Fruit fly (Drosophila melanogaster): ENCODE measurements around the gene eIF2beta.
A peak's percentile ranks its signal among the peaks of the same experiment; 100 is the strongest.

Gene eIF2beta

DNA sequence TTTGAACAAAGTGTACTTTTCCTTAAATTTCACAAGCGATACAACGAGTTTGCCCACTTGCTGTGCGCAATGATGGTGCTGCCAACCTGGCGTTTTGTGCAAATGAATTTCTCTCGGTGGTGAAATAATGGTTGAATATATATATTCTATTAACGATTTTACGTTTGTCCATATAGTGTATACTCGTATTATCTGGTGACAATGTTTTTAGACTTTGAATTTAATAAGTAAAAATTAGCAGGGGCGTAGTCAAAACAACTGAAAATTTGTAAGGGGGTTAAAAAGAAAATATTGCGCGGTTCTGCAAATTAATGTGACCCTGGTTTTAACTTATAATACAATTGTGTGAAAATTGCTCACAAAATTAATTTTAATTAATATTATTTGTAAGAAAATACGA is 2.6 kb downstream of the eIF2beta start, which contains the start of the genes ver and Gcn5 (continued):
- peak; percentile 74 for TF ChIP-seq CG6765 (GFP tag; optimal IDR thresholded peaks at IDR 0.05)
- TF ChIP-seq so (GFP tag; IDR thresholded peaks at IDR 0.05): peak; percentile 89; the same call in 2 of the 3 replicates
- TF ChIP-seq CG15601 (tag; optimal IDR thresholded peaks at IDR 0.05): peak; percentile 87
- no peak for TF ChIP-seq CG14965 (GFP tag; optimal IDR thresholded peaks at IDR 0.05; ENCODE audit: borderline replicate concordance)
- TF ChIP-seq CG11696 (GFP tag; IDR thresholded peaks at IDR 0.05): peak; percentile 85
- peak; percentile 76 for TF ChIP-seq bowl (GFP tag; IDR thresholded peaks at IDR 0.05)
- TF ChIP-seq Camta (GFP tag; optimal IDR thresholded peaks at IDR 0.05): peak; percentile 80
- TF ChIP-seq CG1024 (GFP tag; IDR thresholded peaks at IDR 0.05): peak; percentile 90
- TF ChIP-seq mirr (GFP tag; optimal IDR thresholded peaks at IDR 0.05): peak; percentile 77
- TF ChIP-seq CG7928 (GFP tag; optimal IDR thresholded peaks at IDR 0.05): peak; percentile 79
- peak; percentile 89 for TF ChIP-seq Atf6 (GFP tag; IDR thresholded peaks at IDR 0.05)
- peak; percentile 91 for TF ChIP-seq fd96Cb (tag; optimal IDR thresholded peaks at IDR 0.05)
- TF ChIP-seq gt (GFP tag; IDR thresholded peaks at IDR 0.05): peak; percentile 77
- peak; percentile 92 for TF ChIP-seq CG13424 (tag; optimal IDR thresholded peaks at IDR 0.05)
- peak; percentile 85 for TF ChIP-seq pum (GFP tag; optimal IDR thresholded peaks at IDR 0.05)
- peak; percentile 88 for TF ChIP-seq CG9817 (tag; optimal IDR thresholded peaks at IDR 0.05)
- peak; percentile 93 for TF ChIP-seq HmgZ (tag; optimal IDR thresholded peaks at IDR 0.05)
- peak; percentile 89 for TF ChIP-seq Dip3 (GFP tag; optimal IDR thresholded peaks at IDR 0.05)
- TF ChIP-seq CG8944 (GFP tag; optimal IDR thresholded peaks at IDR 0.05): peak; percentile 79
- TF ChIP-seq CG17328 (GFP tag; IDR thresholded peaks at IDR 0.05): peak; percentile 94
- TF ChIP-seq ac (GFP tag; optimal IDR thresholded peaks at IDR 0.05): peak; percentile 20
- TF ChIP-seq croc (GFP tag; conservative IDR thresholded peaks at IDR 0.05): peak; percentile 70
- TF ChIP-seq CG30431 (GFP tag; optimal IDR thresholded peaks at IDR 0.05): peak; percentile 86
- TF ChIP-seq CG15696 (tag; optimal IDR thresholded peaks at IDR 0.05): peak; percentile 84
- TF ChIP-seq H15 (GFP tag; IDR thresholded peaks at IDR 0.05): peak; percentile 94
- peak; percentile 78 for TF ChIP-seq CG6175 (GFP tag; IDR thresholded peaks at IDR 0.05)
- no peak for TF ChIP-seq hkb (optimal IDR thresholded peaks at IDR 0.05)
- TF ChIP-seq hkb (GFP tag; IDR thresholded peaks at IDR 0.05): peak; percentile 96
- TF ChIP-seq Med (GFP tag): peak; percentile 98
- TF ChIP-seq CG13624 (GFP tag; optimal IDR thresholded peaks at IDR 0.05): peak; percentile 85
- TF ChIP-seq br (optimal IDR thresholded peaks at IDR 0.05): no peak
- peak; percentile 93 for TF ChIP-seq Awh (GFP tag; IDR thresholded peaks at IDR 0.05)
- peak; percentile 90 for TF ChIP-seq ind (GFP tag; optimal IDR thresholded peaks at IDR 0.05)
- TF ChIP-seq CG15073 (GFP tag; optimal IDR thresholded peaks at IDR 0.05): peak; percentile 20
- peak; percentile 92 for TF ChIP-seq CG11695 (GFP tag; IDR thresholded peaks at IDR 0.05)
- TF ChIP-seq chn (GFP tag; optimal IDR thresholded peaks at IDR 0.05): peak; percentile 90
- peak; percentile 95 for TF ChIP-seq Rfx (GFP tag; IDR thresholded peaks at IDR 0.05)
- TF ChIP-seq CG5180 (GFP tag; optimal IDR thresholded peaks at IDR 0.05): peak; percentile 74
- no peak for TF ChIP-seq CkIIα-i1 (GFP tag; IDR thresholded peaks at IDR 0.05)
- TF ChIP-seq B-H1 (GFP tag; IDR thresholded peaks at IDR 0.05): peak; percentile 93
- TF ChIP-seq CG15011 (GFP tag; optimal IDR thresholded peaks at IDR 0.05): peak; percentile 74
- no peak for TF ChIP-seq Kr (GFP tag; optimal IDR thresholded peaks at IDR 0.05)
- TF ChIP-seq row (GFP tag; IDR thresholded peaks at IDR 0.05): peak; percentile 96
- peak; percentile 91 for TF ChIP-seq CG13894 (tag; optimal IDR thresholded peaks at IDR 0.05)
- peak; percentile 84 for TF ChIP-seq CG1529 (GFP tag; optimal IDR thresholded peaks at IDR 0.05)
- TF ChIP-seq grau (tag; optimal IDR thresholded peaks at IDR 0.05): peak; percentile 89
- peak; percentile 95 for TF ChIP-seq lilli (GFP tag; optimal IDR thresholded peaks at IDR 0.05)
- peak; percentile 73 for TF ChIP-seq psq (GFP tag; optimal IDR thresholded peaks at IDR 0.05)
- TF ChIP-seq Taf1 (GFP tag; IDR thresholded peaks at IDR 0.05): peak; percentile 81
- TF ChIP-seq BEAF-32 (GFP tag; optimal IDR thresholded peaks at IDR 0.05): peak; percentile 39
- peak; percentile 89 for TF ChIP-seq CG11093 (GFP tag; IDR thresholded peaks at IDR 0.05)
- no peak for TF ChIP-seq Vsx1 (GFP tag; optimal IDR thresholded peaks at IDR 0.05)
- TF ChIP-seq lab (GFP tag; optimal IDR thresholded peaks at IDR 0.05): peak; percentile 96
